Worm (Caenorhabditis elegans) whole organism, L4 larva: ENCODE results near the gene T03E6.8.

Source experiments
- R02D3.7 ChIP-seq: fragments of 150-350 bp; sonication (generic microtip); optimal IDR thresholded peaks from 3 replicates; lab custom pipeline; 2014; ENCODE audit warnings: missing biosample characterization, missing genetic modification characterization
- ama-1 ChIP-seq: fragments of 150-350 bp; optimal IDR thresholded peaks from 2 replicates; lab custom pipeline; 2014; ENCODE audit warnings: inconsistent platforms, mixed read lengths
- dpl-1 ChIP-seq: fragments of 150-350 bp; optimal IDR thresholded peaks from 2 replicates; lab custom pipeline; 2014; ENCODE audit warnings: missing biosample characterization, missing genetic modification reagents, missing genetic modification characterization
- gei-8 ChIP-seq: fragments of 200-800 bp; sonication (Bioruptor generic); optimal IDR thresholded peaks from 2 replicates; lab custom pipeline; 2018; ENCODE audit warnings: mild to moderate bottlenecking, missing genetic modification characterization, missing compliant biosample characterization
- lin-13 ChIP-seq: fragments of 150-350 bp; optimal IDR thresholded peaks from 2 replicates; lab custom pipeline; 2014; ENCODE audit warnings: missing biosample characterization, missing genetic modification reagents, missing genetic modification characterization
- lin-38 ChIP-seq: fragments of 200-800 bp; sonication (Bioruptor generic); IDR thresholded peaks from 2 replicates; pipeline ENCODE4 v1.3.6; 2022; ENCODE audit warnings: missing genetic modification reagents, missing genetic modification characterization, missing compliant biosample characterization
- madf-9 ChIP-seq: fragments of 200-800 bp; sonication (Bioruptor generic); conservative IDR thresholded peaks from 2 replicates; pipeline ENCODE4 v1.3.6; 2022; ENCODE audit warnings: missing genetic modification reagents, missing genetic modification characterization, missing compliant biosample characterization
- mdl-1 ChIP-seq, 2 experiments: fragments of 150-350 bp in 1 of 2; sonication (generic microtip) in 1 of 2; optimal IDR thresholded peaks; 2 replicates each; lab custom pipeline; 2014 to 2017; ENCODE audit warnings: missing biosample characterization in 2 of 2, missing genetic modification characterization in 2 of 2
- nhr-237 ChIP-seq: sonication (generic microtip); optimal IDR thresholded peaks from 2 replicates; lab custom pipeline; 2017; ENCODE audit warnings: missing biosample characterization, missing genetic modification characterization
- nhr-25 ChIP-seq: sonication (generic microtip); optimal IDR thresholded peaks from 2 replicates; lab custom pipeline; 2017; ENCODE audit warnings: missing genetic modification characterization, mild to moderate bottlenecking, missing compliant biosample characterization, antibody characterized with exemption, moderate library complexity, borderline replicate concordance; ENCODE audit not compliant: insufficient read depth
- nhr-6 ChIP-seq: fragments of 150-350 bp; optimal IDR thresholded peaks from 2 replicates; lab custom pipeline; 2014; ENCODE audit warnings: missing biosample characterization, missing genetic modification characterization
- nhr-76 ChIP-seq: fragments of 150-350 bp; optimal IDR thresholded peaks from 2 replicates; lab custom pipeline; 2014; ENCODE audit warnings: missing biosample characterization, missing genetic modification characterization
- pha-4 ChIP-seq, 2 experiments: fragments of 150-350 bp in 1 of 2; fragments of 200-800 bp in 1 of 2; sonication (Bioruptor generic) in 1 of 2; IDR thresholded peaks in 1 of 2; optimal IDR thresholded peaks in 1 of 2; 2 replicates each; pipeline versions ENCODE4 v1.3.6 to Lab custom; 2014 to 2022; ENCODE audit warnings: missing genetic modification characterization in 2 of 2, missing genetic modification reagents in 2 of 2, missing biosample characterization in 1 of 2, missing compliant biosample characterization in 1 of 2
- unc-39 ChIP-seq: sonication (generic microtip); optimal IDR thresholded peaks from 2 replicates; lab custom pipeline; 2017; ENCODE audit warnings: missing biosample characterization, missing genetic modification characterization

DNA sequence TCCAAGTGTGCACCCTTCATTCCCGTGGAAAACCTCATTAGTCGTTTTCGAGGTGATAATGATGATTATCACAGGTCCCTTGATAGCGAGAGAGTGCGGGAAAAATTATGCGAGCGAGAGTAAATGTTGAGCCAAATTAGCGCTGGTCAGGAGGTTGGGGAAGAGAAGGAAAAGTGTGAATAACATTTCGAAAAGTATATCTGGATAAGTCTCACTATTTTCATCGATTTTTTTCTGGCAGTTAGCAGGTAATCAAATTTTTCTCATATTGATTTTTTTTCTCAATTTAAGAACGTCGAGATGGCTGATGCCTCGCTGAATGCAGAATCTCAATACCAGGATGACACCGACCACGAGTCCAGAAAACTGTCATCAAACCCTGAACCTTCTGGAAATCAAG, 26.0 kb upstream of the T03E6.8 start, which contains the start of gene W06G6.2:
- no peak for TF ChIP-seq lin-38 (GFP tag; lab: Robert Waterston, UW)
- TF ChIP-seq pha-4 (GFP tag; IDR thresholded peaks at IDR 0.05; lab: Robert Waterston, UW): no peak
- no peak for TF ChIP-seq pha-4 (tag; optimal IDR thresholded peaks at IDR 0.05; lab: Kevin White, UChicago)
- no peak for TF ChIP-seq mdl-1 (tag; optimal IDR thresholded peaks at IDR 0.05; lab: Kevin White, UChicago)
- TF ChIP-seq nhr-25: no peak
- no peak for TF ChIP-seq R02D3.7 (tag; lab: Kevin White, UChicago)
- no peak for TF ChIP-seq ama-1 (lab: Kevin White, UChicago)
- TF ChIP-seq lin-13 (GFP tag; lab: Kevin White, UChicago): no peak
- TF ChIP-seq unc-39: no peak
- no peak for TF ChIP-seq nhr-76 (tag; lab: Kevin White, UChicago)
- TF ChIP-seq gei-8 (GFP tag; lab: Kevin White, UChicago): no peak
- no peak for TF ChIP-seq nhr-237 (tag; lab: Kevin White, UChicago)
- no peak for TF ChIP-seq madf-9 (GFP tag; lab: Robert Waterston, UW)
- no peak for TF ChIP-seq dpl-1
- no peak for TF ChIP-seq nhr-6 (tag; lab: Kevin White, UChicago)
